Fruit fly (Drosophila melanogaster) whole organism, embryonic: ENCODE measurements around the gene Indy-2.

Experiments
- Abd-B ChIP-seq: fragments of 200-800 bp; sonication (Bioruptor generic); optimal IDR thresholded peaks from 2 replicates; lab custom pipeline; 2018; ENCODE audit warnings: missing biosample characterization, mild to moderate bottlenecking, missing genetic modification characterization, moderate library complexity
- Adf1 ChIP-seq: fragments of 200-800 bp; sonication (Bioruptor generic); IDR thresholded peaks from 2 replicates; pipeline ENCODE4 v1.3.6; 2022; ENCODE audit warnings: missing biosample characterization, missing genetic modification characterization
- CG10267 ChIP-seq: fragments of 200-800 bp; sonication (Bioruptor generic); optimal IDR thresholded peaks from 2 replicates; lab custom pipeline; 2018; ENCODE audit warnings: missing biosample characterization, mild to moderate bottlenecking, missing genetic modification characterization, moderate library complexity
- CG10274 ChIP-seq: fragments of 200-800 bp; sonication (Bioruptor generic); optimal IDR thresholded peaks from 3 replicates; lab custom pipeline; 2017; ENCODE audit warnings: missing biosample characterization, mild to moderate bottlenecking, missing genetic modification characterization
- CG11560 ChIP-seq: fragments of 200-800 bp; sonication (Bioruptor generic); IDR thresholded peaks from 3 replicates; pipeline ENCODE4 v1.3.6; 2022; ENCODE audit warnings: missing biosample characterization, missing genetic modification characterization
- CG12769 ChIP-seq: fragments of 200-800 bp; sonication (Bioruptor generic); optimal IDR thresholded peaks from 2 replicates; lab custom pipeline; 2019; ENCODE audit warnings: missing biosample characterization, mild to moderate bottlenecking, missing genetic modification characterization, moderate library complexity
- CG13424 ChIP-seq: fragments of 200-800 bp; sonication (Bioruptor generic); optimal IDR thresholded peaks from 2 replicates; lab custom pipeline; 2019; ENCODE audit warnings: missing biosample characterization, mild to moderate bottlenecking, missing genetic modification characterization, moderate library complexity
- CG15011 ChIP-seq: fragments of 200-800 bp; sonication (Bioruptor generic); optimal IDR thresholded peaks from 3 replicates; lab custom pipeline; 2018; ENCODE audit warnings: missing biosample characterization, mild to moderate bottlenecking, missing genetic modification characterization
- CG2116 ChIP-seq: fragments of 200-800 bp; sonication (Bioruptor generic); optimal IDR thresholded peaks from 3 replicates; lab custom pipeline; 2018; ENCODE audit warnings: missing biosample characterization, mild to moderate bottlenecking, missing genetic modification characterization
- CG30403 ChIP-seq: fragments of 200-800 bp; sonication (Bioruptor generic); optimal IDR thresholded peaks from 3 replicates; lab custom pipeline; 2016; ENCODE audit warnings: missing biosample characterization, missing genetic modification characterization
- CG3065 ChIP-seq: fragments of 200-800 bp; sonication (Bioruptor generic); optimal IDR thresholded peaks from 2 replicates; lab custom pipeline; 2016; ENCODE audit warnings: missing biosample characterization, missing genetic modification characterization
- CG4328 ChIP-seq: fragments of 200-800 bp; sonication (Bioruptor generic); optimal IDR thresholded peaks from 3 replicates; lab custom pipeline; 2017; ENCODE audit warnings: missing biosample characterization, missing genetic modification reagents, missing genetic modification characterization
- CG6689 ChIP-seq: fragments of 200-800 bp; sonication (Bioruptor generic); IDR thresholded peaks from 2 replicates; pipeline ENCODE4 v1.3.6; 2022; ENCODE audit warnings: missing biosample characterization, missing genetic modification characterization
- CG7839 ChIP-seq: fragments of 200-800 bp; sonication (Bioruptor generic); optimal IDR thresholded peaks from 3 replicates; lab custom pipeline; 2018; ENCODE audit warnings: missing biosample characterization, mild to moderate bottlenecking, missing genetic modification characterization, moderate library complexity
- CG8388 ChIP-seq: fragments of 200-800 bp; sonication (Bioruptor generic); optimal IDR thresholded peaks from 2 replicates; lab custom pipeline; 2019; ENCODE audit warnings: missing biosample characterization, mild to moderate bottlenecking, missing genetic modification characterization, moderate library complexity
- CHES-1-like ChIP-seq: fragments of 200-800 bp; sonication (Bioruptor generic); optimal IDR thresholded peaks from 2 replicates; lab custom pipeline; 2016; ENCODE audit warnings: missing biosample characterization, missing genetic modification characterization
- D19A ChIP-seq: fragments of 200-800 bp; optimal IDR thresholded peaks from 3 replicates; lab custom pipeline; 2019; ENCODE audit warnings: missing biosample characterization, mild to moderate bottlenecking, missing genetic modification characterization, moderate library complexity
- Ets65A ChIP-seq: fragments of 200-800 bp; sonication (Bioruptor generic); peaks from one replicate; lab custom pipeline; 2016; ENCODE audit warnings: missing biosample characterization, missing genetic modification characterization
- Fer2 ChIP-seq: fragments of 200-800 bp; sonication (Bioruptor generic); optimal IDR thresholded peaks from 2 replicates; lab custom pipeline; 2018; ENCODE audit warnings: missing biosample characterization, mild to moderate bottlenecking, missing genetic modification characterization, moderate library complexity
- HLH4C ChIP-seq: fragments of 200-800 bp; sonication (Bioruptor generic); IDR thresholded peaks from 3 replicates; pipeline ENCODE4 v1.3.6; 2022; ENCODE audit warnings: missing biosample characterization, missing genetic modification characterization; ENCODE audit not compliant: partially characterized antibody
- MESR4 ChIP-seq: fragments of 200-800 bp; sonication (Bioruptor generic); optimal IDR thresholded peaks from 2 replicates; lab custom pipeline; 2018; ENCODE audit warnings: missing biosample characterization, mild to moderate bottlenecking, missing genetic modification characterization, moderate library complexity
- Med ChIP-seq: fragments of 200-800 bp; sonication (Bioruptor generic); peaks from one replicate; lab custom pipeline; 2016; ENCODE audit warnings: missing biosample characterization, missing genetic modification characterization, mild to moderate bottlenecking, inconsistent platforms, moderate library complexity
- Mes4 ChIP-seq: fragments of 200-800 bp; sonication (Bioruptor generic); optimal IDR thresholded peaks from 2 replicates; lab custom pipeline; 2016; ENCODE audit warnings: missing biosample characterization, missing genetic modification characterization
- NFAT ChIP-seq: fragments of 200-800 bp; sonication (Bioruptor generic); IDR thresholded peaks from 2 replicates; pipeline ENCODE4 v1.3.6; 2022; ENCODE audit warnings: missing biosample characterization, missing genetic modification characterization
- Nf-YB ChIP-seq: fragments of 200-800 bp; sonication (Bioruptor generic); optimal IDR thresholded peaks from 3 replicates; lab custom pipeline; 2019; ENCODE audit warnings: missing biosample characterization, mild to moderate bottlenecking, missing genetic modification characterization, moderate library complexity
- Oli ChIP-seq: fragments of 200-800 bp; sonication (Bioruptor generic); optimal IDR thresholded peaks from 2 replicates; lab custom pipeline; 2018; ENCODE audit warnings: missing biosample characterization, mild to moderate bottlenecking, missing genetic modification characterization, moderate library complexity
- Opbp ChIP-seq: fragments of 200-800 bp; sonication (Bioruptor generic); IDR thresholded peaks from 3 replicates; pipeline ENCODE4 v1.3.6; 2022; ENCODE audit warnings: missing biosample characterization, missing genetic modification characterization; ENCODE audit not compliant: partially characterized antibody
- Ptx1 ChIP-seq: fragments of 200-800 bp; sonication (Bioruptor generic); IDR thresholded peaks from 2 replicates; pipeline ENCODE4 v1.3.6; 2022; ENCODE audit warnings: missing biosample characterization, missing genetic modification characterization
- Sox102F ChIP-seq: fragments of 200-800 bp; sonication (Bioruptor generic); optimal IDR thresholded peaks from 2 replicates; lab custom pipeline; 2018; ENCODE audit warnings: missing biosample characterization, mild to moderate bottlenecking, missing genetic modification characterization, moderate library complexity
- ase ChIP-seq: fragments of 200-800 bp; sonication (Bioruptor generic); IDR thresholded peaks from 3 replicates; pipeline ENCODE4 v1.3.6; 2022; ENCODE audit warnings: missing biosample characterization, missing genetic modification characterization
- bcd ChIP-seq: fragments of 200-800 bp; sonication (Bioruptor generic); optimal IDR thresholded peaks from 2 replicates; lab custom pipeline; 2017; ENCODE audit warnings: missing biosample characterization, mild to moderate bottlenecking, missing genetic modification characterization
- croc ChIP-seq: fragments of 200-800 bp; sonication (Bioruptor generic); conservative IDR thresholded peaks from 3 replicates; pipeline ENCODE4 v1.3.6; 2022; ENCODE audit warnings: missing biosample characterization, missing genetic modification characterization
- cwo ChIP-seq: fragments of 200-800 bp; sonication (Bioruptor generic); optimal IDR thresholded peaks from 3 replicates; lab custom pipeline; 2017; ENCODE audit warnings: missing biosample characterization, missing genetic modification characterization, mild to moderate bottlenecking, moderate library complexity, missing genetic modification reagents
- eve ChIP-seq, 2 experiments: fragments of >200 bp; optimal IDR thresholded peaks; 2 replicates each; lab custom pipeline; 2017; ENCODE audit warnings: missing biosample characterization in 2 of 2, missing genetic modification characterization in 2 of 2
- ewg ChIP-seq: fragments of 200-800 bp; sonication (Bioruptor generic); optimal IDR thresholded peaks from 3 replicates; lab custom pipeline; 2017; ENCODE audit warnings: mild to moderate bottlenecking, missing biosample characterization, missing genetic modification reagents, missing genetic modification characterization
- lola ChIP-seq, 3 experiments: fragments of >200 bp in 2 of 3; fragments of 200-800 bp in 1 of 3; sonication (Bioruptor generic) in 1 of 3; optimal IDR thresholded peaks; 2 replicates each; lab custom pipeline; 2017 to 2019; ENCODE audit warnings: missing biosample characterization in 3 of 3, missing genetic modification characterization in 3 of 3, mild to moderate bottlenecking in 1 of 3, moderate library complexity in 1 of 3
- pb ChIP-seq: fragments of 200-800 bp; sonication (Bioruptor generic); optimal IDR thresholded peaks from 3 replicates; lab custom pipeline; 2016; ENCODE audit warnings: missing biosample characterization, missing genetic modification characterization
- phol ChIP-seq: fragments of 200-800 bp; sonication (Bioruptor generic); optimal IDR thresholded peaks from 3 replicates; lab custom pipeline; 2018; ENCODE audit warnings: missing biosample characterization, mild to moderate bottlenecking, missing genetic modification characterization, moderate library complexity
- pnt ChIP-seq: fragments of 200-800 bp; sonication (Bioruptor generic); optimal IDR thresholded peaks from 3 replicates; lab custom pipeline; 2016; ENCODE audit warnings: missing biosample characterization, missing genetic modification characterization
- prd ChIP-seq, 3 experiments: fragments of >200 bp in 2 of 3; fragments of 200-800 bp in 1 of 3; sonication (Bioruptor generic) in 1 of 3; optimal IDR thresholded peaks in 2 of 3; IDR thresholded peaks in 1 of 3; 2 replicates in 2 of 3; 3 replicates in 1 of 3; pipeline versions ENCODE4 v1.3.6 to Lab custom; 2017 to 2022; ENCODE audit warnings: missing biosample characterization in 1 of 3, missing genetic modification characterization in 1 of 3
- sd ChIP-seq: fragments of 200-800 bp; sonication (Bioruptor generic); optimal IDR thresholded peaks from 3 replicates; lab custom pipeline; 2018; ENCODE audit warnings: missing biosample characterization, mild to moderate bottlenecking, missing genetic modification characterization, moderate library complexity
- sens ChIP-seq: fragments of 200-800 bp; sonication (Bioruptor generic); peaks from one replicate; lab custom pipeline; 2016; ENCODE audit warnings: missing biosample characterization, missing genetic modification characterization
- sisA ChIP-seq: fragments of 200-800 bp; sonication (Bioruptor generic); IDR thresholded peaks from 2 replicates; pipeline ENCODE4 v1.3.6; 2022; ENCODE audit warnings: missing biosample characterization, missing genetic modification characterization
- sr ChIP-seq: fragments of 200-800 bp; sonication (Bioruptor generic); IDR thresholded peaks from 3 replicates; pipeline ENCODE4 v1.3.6; 2022; ENCODE audit warnings: missing biosample characterization, missing genetic modification characterization
- ssp ChIP-seq: fragments of 200-800 bp; sonication (Bioruptor generic); IDR thresholded peaks from 2 replicates; pipeline ENCODE4 v1.3.6; 2022; ENCODE audit warnings: missing biosample characterization, missing genetic modification characterization
- sug ChIP-seq: fragments of 200-800 bp; optimal IDR thresholded peaks from 2 replicates; lab custom pipeline; 2019; ENCODE audit warnings: missing biosample characterization, mild to moderate bottlenecking, missing genetic modification characterization, moderate library complexity
- tup ChIP-seq: fragments of 200-800 bp; sonication (Bioruptor generic); optimal IDR thresholded peaks from 2 replicates; lab custom pipeline; 2016; ENCODE audit warnings: missing biosample characterization, mild to moderate bottlenecking, missing genetic modification characterization, moderate library complexity
- vnd ChIP-seq: fragments of 200-800 bp; sonication (Bioruptor generic); IDR thresholded peaks from 3 replicates; pipeline ENCODE4 v1.3.6; 2022; ENCODE audit warnings: missing biosample characterization, missing genetic modification characterization; ENCODE audit not compliant: partially characterized antibody

Gene Indy-2

DNA sequence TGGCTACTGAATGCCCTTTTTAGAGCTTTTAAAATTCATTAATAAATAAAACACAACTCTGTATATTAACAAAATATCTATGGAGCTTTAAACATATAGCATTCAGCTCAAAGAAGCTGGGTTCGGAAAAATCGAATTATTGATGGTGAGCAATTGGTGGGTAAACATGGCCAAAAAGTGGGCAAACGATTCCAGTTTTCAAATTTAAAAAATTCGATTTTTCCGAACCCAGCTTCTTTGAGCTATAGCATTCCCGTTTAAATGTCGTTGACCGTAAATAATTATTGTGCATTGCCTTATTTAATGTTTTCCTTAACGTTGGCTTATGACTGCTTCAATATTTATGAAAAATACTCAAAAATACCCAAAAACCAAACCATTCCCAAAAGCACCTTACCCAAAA lies 41.0 kb upstream of the Indy-2 start (continued):
- peak; percentile 91 for TF ChIP-seq Ets65A
- no peak for TF ChIP-seq pnt
- no peak for TF ChIP-seq MESR4 (GFP tag; lab: Kevin White, UChicago)
- TF ChIP-seq Sox102F (GFP tag; lab: Kevin White, UChicago): peak; percentile 24
- peak; percentile 18 for TF ChIP-seq CG30403
- peak in 1 of 2 experiments; percentile 32 for TF ChIP-seq eve (GFP tag; optimal IDR thresholded peaks at IDR 0.05; lab: Kevin White, UChicago)
- peak; percentile 12 for TF ChIP-seq CG13424 (tag; lab: Kevin White, UChicago)
- peak; percentile 26 for TF ChIP-seq phol (tag; lab: Kevin White, UChicago)
- TF ChIP-seq CG7839 (tag; lab: Kevin White, UChicago): peak; percentile 38
- TF ChIP-seq sens (GFP tag; lab: Kevin White, UChicago): peak; percentile 66
- no peak for TF ChIP-seq Fer2 (tag; lab: Kevin White, UChicago)
- TF ChIP-seq CG6689 (GFP tag; lab: Robert Waterston, UW): 0 out of 2 replicates have a peak, but pooled peaks have one; percentile 9
- TF ChIP-seq Abd-B (GFP tag; lab: Kevin White, UChicago): peak; percentile 35
- peak; percentile 89 for TF ChIP-seq D19A (tag; lab: Kevin White, UChicago)
- peak; percentile 21 for TF ChIP-seq bcd
- no peak for TF ChIP-seq NFAT (GFP tag; lab: Robert Waterston, UW)
- peak; percentile 32; the same call in 1 of the 2 replicates for TF ChIP-seq Ptx1 (GFP tag; lab: Robert Waterston, UW)
- no peak for TF ChIP-seq pb
- TF ChIP-seq Oli (tag; lab: Kevin White, UChicago): peak; percentile 5
- TF ChIP-seq sisA (GFP tag; lab: Robert Waterston, UW): peak; percentile 25; the same call in 1 of the 2 replicates
- TF ChIP-seq CG10267: peak; percentile 2
- TF ChIP-seq sr (GFP tag; lab: Robert Waterston, UW): no peak

DNA sequence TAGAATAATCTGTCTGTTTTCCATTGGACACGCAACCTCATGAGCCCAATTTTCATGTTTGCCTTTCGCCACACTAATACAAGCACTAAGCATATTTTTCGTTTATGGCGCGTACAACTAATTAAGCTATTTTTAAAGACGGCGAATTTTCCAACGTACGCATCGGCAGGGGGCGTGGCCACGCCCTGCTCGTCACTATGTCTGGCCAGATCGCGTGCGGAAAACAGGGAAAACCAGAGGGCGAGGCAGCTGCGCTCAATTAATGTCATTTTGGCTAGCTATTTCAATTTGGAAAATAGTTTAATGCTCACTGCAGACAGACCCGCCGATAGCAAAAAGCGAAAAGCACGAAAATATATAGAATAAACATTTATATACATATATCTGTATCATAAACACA lies 37.9 kb upstream of the Indy-2 start:
- TF ChIP-seq CG3065: peak; percentile 15
- TF ChIP-seq Adf1 (GFP tag; lab: Robert Waterston, UW): no peak
- peak; percentile 62 for TF ChIP-seq CG12769
- no peak for TF ChIP-seq ssp (GFP tag; lab: Robert Waterston, UW)
- TF ChIP-seq sd (tag; lab: Kevin White, UChicago): peak; percentile 69
- peak; percentile 62 for TF ChIP-seq Ets65A
- TF ChIP-seq CHES-1-like (GFP tag; lab: Kevin White, UChicago): no peak
- peak; percentile 31; the same call in 1 of the 3 replicates for TF ChIP-seq sr (GFP tag; lab: Robert Waterston, UW)
- peak; percentile 36 for TF ChIP-seq cwo (GFP tag; lab: Kevin White, UChicago)
- peak; percentile 79 for TF ChIP-seq Med (GFP tag; lab: Kevin White, UChicago)

DNA sequence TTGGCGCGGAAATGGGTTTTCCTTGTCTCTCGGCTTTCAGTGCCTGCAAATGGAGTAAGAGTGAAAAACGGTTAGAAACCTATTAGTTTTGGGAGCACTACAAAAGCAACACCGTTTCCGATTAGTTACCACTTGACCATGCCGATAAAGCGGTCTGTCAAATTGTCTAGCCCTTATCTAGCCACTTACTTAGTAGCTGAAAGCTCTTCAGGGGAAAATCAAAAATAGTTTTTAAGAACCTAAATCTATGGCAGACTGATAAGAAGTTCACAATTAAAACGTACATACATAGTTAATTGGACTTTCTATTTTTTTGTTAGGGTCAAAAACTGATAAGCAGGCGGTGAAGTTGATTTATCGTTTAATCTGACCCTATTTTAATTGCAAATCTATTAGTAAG lies 35.9 kb upstream of the Indy-2 start:
- TF ChIP-seq ase (GFP tag; lab: Robert Waterston, UW) (no peak), Nf-YB (GFP tag; lab: Kevin White, UChicago) (no peak), croc (GFP tag; lab: Robert Waterston, UW) (no peak), prd (optimal IDR thresholded peaks at IDR 0.05; lab: Kevin White, UChicago) (no peak), prd (GFP tag; IDR thresholded peaks at IDR 0.05; lab: Robert Waterston, UW) (no peak), ewg (GFP tag; lab: Kevin White, UChicago) (no peak), CG15011 (no peak), tup (no peak), CG2116 (GFP tag; lab: Kevin White, UChicago) (no peak), HLH4C (GFP tag; lab: Robert Waterston, UW) (no peak), CG8388 (no peak), CG4328 (GFP tag; lab: Kevin White, UChicago) (no peak), Mes4 (GFP tag; lab: Kevin White, UChicago) (no peak), CG10274 (no peak), sug (tag; lab: Kevin White, UChicago) (peak; percentile 82), vnd (GFP tag; lab: Robert Waterston, UW) (peak; percentile 41; the same call in 1 of the 3 replicates), Opbp (no peak), lola (GFP tag; optimal IDR thresholded peaks at IDR 0.05; lab: Kevin White, UChicago) (no peak), CG11560 (tag; lab: Robert Waterston, UW) (no peak)
